Fruit fly (Drosophila melanogaster): ENCODE data around the gene chico.

Gene chico

dm6 chr2L:10246785-10247190 lies at the start of gene chico (continued):
- TF ChIP-seq Spps (tag; optimal IDR thresholded peaks at IDR 0.05) (peak; percentile 0), CG42726 (GFP tag; IDR thresholded peaks at IDR 0.05; ENCODE audit: partially characterized antibody) (peak; percentile 35; the same call in 1 of the 2 replicates), cg (GFP tag; optimal IDR thresholded peaks at IDR 0.05) (peak; percentile 15), CG30020 (tag; optimal IDR thresholded peaks at IDR 0.05) (peak; percentile 91), eve (GFP tag; optimal IDR thresholded peaks at IDR 0.05) (peak in 1 of 2 experiments; percentile 76)

- TF ChIP-seq chinmo (GFP tag; IDR thresholded peaks at IDR 0.05; ENCODE audit: partially characterized antibody) (no peak), ems (GFP tag; optimal IDR thresholded peaks at IDR 0.05) (no peak), Nf-YC (tag; optimal IDR thresholded peaks at IDR 0.05) (peak; percentile 96), CG31441 (GFP tag; IDR thresholded peaks at IDR 0.05) (no peak), Nf-YB (GFP tag; optimal IDR thresholded peaks at IDR 0.05) (peak; percentile 95), CG17568 (GFP tag; optimal IDR thresholded peaks at IDR 0.05) (no peak), CG5180 (GFP tag; optimal IDR thresholded peaks at IDR 0.05) (peak; percentile 41), sima (GFP tag; optimal IDR thresholded peaks at IDR 0.05) (no peak), Jarid2 (GFP tag; optimal IDR thresholded peaks at IDR 0.05) (peak; percentile 17), CG42726 (GFP tag; IDR thresholded peaks at IDR 0.05; ENCODE audit: partially characterized antibody) (no peak), CG2199 (GFP tag; IDR thresholded peaks at IDR 0.05) (0 out of 3 replicates have a peak, but pooled peaks have one; percentile 51)
Measured at dm6 chr2L:10294798-10295669, 48.2 kb upstream of the chico start, which contains the start of gene Hand. Gene Hand, minus strand, starts transcription at chr2L:10295385.

- TF ChIP-seq CG14050 (GFP tag; IDR thresholded peaks at IDR 0.05) (no peak; the same call in 1 of the 3 replicates), ro (GFP tag; IDR thresholded peaks at IDR 0.05) (no peak), peb (GFP tag; IDR thresholded peaks at IDR 0.05) (no peak), MTF-1 (GFP tag; optimal IDR thresholded peaks at IDR 0.05; ENCODE audit: borderline replicate concordance) (no peak), kah (GFP tag; optimal IDR thresholded peaks at IDR 0.05) (peak; percentile 43), lmd (GFP tag; IDR thresholded peaks at IDR 0.05) (no peak), HLH4C (GFP tag; IDR thresholded peaks at IDR 0.05; ENCODE audit: partially characterized antibody) (no peak; the same call in 2 of the 3 replicates), CG11504 (tag; optimal IDR thresholded peaks at IDR 0.05) (no peak), trh (GFP tag; optimal IDR thresholded peaks at IDR 0.05) (no peak), CG18599 (GFP tag; optimal IDR thresholded peaks at IDR 0.05) (no peak), CG17328 (GFP tag; IDR thresholded peaks at IDR 0.05) (peak; percentile 58), nerfin-2 (GFP tag; IDR thresholded peaks at IDR 0.05; ENCODE audit: partially characterized antibody) (no peak), ssp (GFP tag; IDR thresholded peaks at IDR 0.05) (no peak; the same call in 1 of the 2 replicates), Rx (GFP tag; IDR thresholded peaks at IDR 0.05) (no peak), D19B (GFP tag; optimal IDR thresholded peaks at IDR 0.05) (no peak), ase (GFP tag; IDR thresholded peaks at IDR 0.05) (no peak), hkb (optimal IDR thresholded peaks at IDR 0.05) (no peak), hkb (GFP tag; IDR thresholded peaks at IDR 0.05) (peak; percentile 84), Sin3A (optimal IDR thresholded peaks at IDR 0.05) (no peak), Deaf1 (tag; optimal IDR thresholded peaks at IDR 0.05) (no peak), crc (GFP tag; optimal IDR thresholded peaks at IDR 0.05) (peak; percentile 28), h (optimal IDR thresholded peaks at IDR 0.05) (no peak), CG33557 (GFP tag; optimal IDR thresholded peaks at IDR 0.05) (no peak), grau (tag; optimal IDR thresholded peaks at IDR 0.05) (no peak), CG34224 (GFP tag; IDR thresholded peaks at IDR 0.05; ENCODE audit: partially characterized antibody) (peak; percentile 17; the same call in 1 of the 3 replicates), CG14667 (GFP tag; IDR thresholded peaks at IDR 0.05) (no peak), CG7963 (GFP tag; IDR thresholded peaks at IDR 0.05; ENCODE audit: partially characterized antibody) (no peak), CG7372 (GFP tag; IDR thresholded peaks at IDR 0.05) (no peak), CG6272 (GFP tag; IDR thresholded peaks at IDR 0.05) (no peak), Stat92E (GFP tag; optimal IDR thresholded peaks at IDR 0.05) (peak in 1 of 3 experiments; percentile 69), CG17568 (GFP tag; optimal IDR thresholded peaks at IDR 0.05) (no peak)
Measured at dm6 chr2L:10292066-10292560, 45.2 kb upstream of the chico start, which contains the start of gene Ufd4. Gene Ufd4, minus strand, starts transcription at chr2L:10292365.
